Worm (Caenorhabditis elegans) whole organism, early embryonic: Measurements from ENCODE around the gene sorb-1.
A peak's percentile ranks its signal among the peaks of the same experiment; 100 is the strongest.

Source experiments
- B0310.2 ChIP-seq: sonication (generic microtip); optimal IDR thresholded peaks from 2 replicates; lab custom pipeline; 2016; ENCODE audit warnings: mild to moderate bottlenecking, missing genetic modification characterization, missing compliant biosample characterization
- F13C5.2 ChIP-seq: sonication (generic microtip); optimal IDR thresholded peaks from 2 replicates; lab custom pipeline; 2017; ENCODE audit warnings: mild to moderate bottlenecking, missing genetic modification characterization, inconsistent platforms, missing compliant biosample characterization
- aly-1 ChIP-seq: sonication (generic microtip); optimal IDR thresholded peaks from 2 replicates; lab custom pipeline; 2016; ENCODE audit warnings: missing genetic modification characterization, missing compliant biosample characterization
- ama-1 ChIP-seq: fragments of 150-350 bp; optimal IDR thresholded peaks from 2 replicates; lab custom pipeline; 2014
- ceh-13 ChIP-seq: fragments of 200-800 bp; sonication (Bioruptor generic); optimal IDR thresholded peaks from 2 replicates; lab custom pipeline; 2018; ENCODE audit warnings: mild to moderate bottlenecking, missing genetic modification characterization, missing compliant biosample characterization
- ceh-36 ChIP-seq: sonication (generic microtip); optimal IDR thresholded peaks from 2 replicates; lab custom pipeline; 2016; ENCODE audit warnings: missing genetic modification characterization, inconsistent platforms, missing compliant biosample characterization
- ets-7 ChIP-seq: sonication (generic microtip); optimal IDR thresholded peaks from 2 replicates; lab custom pipeline; 2016; ENCODE audit warnings: missing genotype, missing genetic modification characterization, missing compliant biosample characterization
- flt-1 ChIP-seq: fragments of 200-800 bp; sonication (Bioruptor generic); IDR thresholded peaks from 2 replicates; pipeline ENCODE4 v1.3.6; 2022; ENCODE audit warnings: missing genetic modification characterization, missing compliant biosample characterization
- hmbx-1 ChIP-seq: sonication (generic microtip); optimal IDR thresholded peaks from 2 replicates; lab custom pipeline; 2016; ENCODE audit warnings: mild to moderate bottlenecking, missing genetic modification characterization, missing compliant biosample characterization
- hmg-4 ChIP-seq: fragments of 200-800 bp; sonication (Bioruptor generic); optimal IDR thresholded peaks from 2 replicates; lab custom pipeline; 2018; ENCODE audit warnings: mild to moderate bottlenecking, missing genetic modification characterization, missing compliant biosample characterization
- hnd-1 ChIP-seq: sonication (generic microtip); optimal IDR thresholded peaks from 2 replicates; lab custom pipeline; 2016; ENCODE audit warnings: missing genetic modification characterization, missing compliant biosample characterization
- pes-1 ChIP-seq: fragments of 200-800 bp; sonication (Bioruptor generic); IDR thresholded peaks from 2 replicates; pipeline ENCODE4 v1.3.6; 2022; ENCODE audit warnings: missing genetic modification reagents, missing genetic modification characterization, missing compliant biosample characterization
- scrt-1 ChIP-seq: fragments of 200-800 bp; sonication (Bioruptor generic); IDR thresholded peaks from 2 replicates; pipeline ENCODE4 v1.3.6; 2022; ENCODE audit warnings: missing genetic modification characterization, missing compliant biosample characterization
- sea-1 ChIP-seq: fragments of 200-800 bp; sonication (Bioruptor generic); conservative IDR thresholded peaks from 2 replicates; pipeline ENCODE4 v1.3.6; 2022; ENCODE audit warnings: missing genetic modification characterization, missing compliant biosample characterization
- tbx-11 ChIP-seq: fragments of 200-800 bp; sonication (Bioruptor generic); IDR thresholded peaks from 2 replicates; pipeline ENCODE4 v1.3.6; 2022; ENCODE audit warnings: missing genetic modification characterization, missing compliant biosample characterization
- tbx-37 ChIP-seq: fragments of 200-800 bp; sonication (Bioruptor generic); conservative IDR thresholded peaks from 2 replicates; pipeline ENCODE4 v1.3.6; 2022; ENCODE audit warnings: missing genetic modification reagents, missing genetic modification characterization, missing compliant biosample characterization
- tra-4 ChIP-seq: sonication (generic microtip); optimal IDR thresholded peaks from 2 replicates; lab custom pipeline; 2017; ENCODE audit warnings: missing genetic modification characterization, missing compliant biosample characterization

sorb-1 gene

DNA sequence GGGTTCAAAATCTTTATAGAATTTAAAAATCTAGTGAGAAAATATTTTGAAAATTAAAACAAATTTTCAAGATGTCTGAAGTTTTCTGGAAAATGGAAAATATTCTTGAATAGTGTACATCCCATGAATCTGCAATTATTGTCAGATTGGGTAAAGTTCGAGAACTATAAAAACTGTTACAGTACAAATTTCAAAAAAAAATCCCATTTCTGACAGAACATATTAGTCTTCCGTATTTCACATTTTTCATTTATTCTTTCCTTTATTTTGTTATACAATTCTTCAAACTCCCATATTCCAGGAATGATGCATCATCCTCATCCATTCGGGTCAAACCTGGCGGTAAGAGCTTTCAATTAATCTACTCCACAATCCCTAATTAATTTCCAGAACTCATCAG is at the start of gene sorb-1:
Gene sorb-1, plus strand, starts transcription at position 301 of the 400 bp plus-strand sequence.
- no peak for TF ChIP-seq hmg-4 (GFP tag; lab: Kevin White, UChicago)
- TF ChIP-seq tbx-11 (GFP tag; lab: Robert Waterston, UW) = no peak
- TF ChIP-seq B0310.2 = no peak
- TF ChIP-seq ceh-13 (GFP tag; lab: Kevin White, UChicago) = no peak
- no peak for TF ChIP-seq hmbx-1 (tag; lab: Kevin White, UChicago)
- no peak for TF ChIP-seq ets-7 (tag; lab: Kevin White, UChicago)
- no peak for TF ChIP-seq pes-1 (GFP tag; lab: Robert Waterston, UW)
- no peak for TF ChIP-seq ama-1 (lab: Kevin White, UChicago)
- no peak for TF ChIP-seq tbx-37
- no peak for TF ChIP-seq flt-1 (GFP tag; lab: Robert Waterston, UW)
- TF ChIP-seq hnd-1 (tag; lab: Kevin White, UChicago) = no peak
- TF ChIP-seq tra-4 (tag; lab: Kevin White, UChicago) = no peak
- TF ChIP-seq F13C5.2 (tag; lab: Kevin White, UChicago) = no peak
- no peak for TF ChIP-seq scrt-1
- no peak for TF ChIP-seq ceh-36 (tag; lab: Kevin White, UChicago)
- TF ChIP-seq sea-1 (GFP tag; lab: Robert Waterston, UW) = no peak
- no peak for TF ChIP-seq aly-1 (tag; lab: Kevin White, UChicago)

DNA sequence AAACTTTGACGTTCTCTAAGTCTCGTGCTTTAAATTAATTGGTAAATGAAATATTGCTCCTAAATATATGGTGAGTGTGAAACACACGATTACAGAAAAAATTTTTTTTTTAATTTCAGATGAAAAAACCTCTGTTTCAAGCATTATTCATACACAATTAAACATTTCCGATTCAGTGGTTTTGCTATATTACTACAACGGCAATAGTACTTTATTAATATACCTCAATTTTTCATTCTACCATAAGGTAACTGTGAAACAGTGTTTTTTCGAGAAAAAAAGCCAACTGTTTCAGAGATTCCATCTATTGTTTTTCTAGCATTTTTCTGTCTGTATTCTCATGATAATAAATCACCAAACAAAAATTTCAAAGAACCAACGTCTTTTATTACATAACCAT is 49.3 kb upstream of the sorb-1 start:
- TF ChIP-seq flt-1 (GFP tag; lab: Robert Waterston, UW) (no peak), B0310.2 (no peak), F13C5.2 (tag; lab: Kevin White, UChicago) (no peak), pes-1 (GFP tag; lab: Robert Waterston, UW) (no peak), tbx-11 (GFP tag; lab: Robert Waterston, UW) (no peak), aly-1 (tag; lab: Kevin White, UChicago) (no peak), hnd-1 (tag; lab: Kevin White, UChicago) (no peak), hmbx-1 (tag; lab: Kevin White, UChicago) (no peak), ceh-36 (tag; lab: Kevin White, UChicago) (no peak), ama-1 (lab: Kevin White, UChicago) (no peak), sea-1 (GFP tag; lab: Robert Waterston, UW) (no peak), scrt-1 (no peak), tra-4 (tag; lab: Kevin White, UChicago) (no peak)

DNA sequence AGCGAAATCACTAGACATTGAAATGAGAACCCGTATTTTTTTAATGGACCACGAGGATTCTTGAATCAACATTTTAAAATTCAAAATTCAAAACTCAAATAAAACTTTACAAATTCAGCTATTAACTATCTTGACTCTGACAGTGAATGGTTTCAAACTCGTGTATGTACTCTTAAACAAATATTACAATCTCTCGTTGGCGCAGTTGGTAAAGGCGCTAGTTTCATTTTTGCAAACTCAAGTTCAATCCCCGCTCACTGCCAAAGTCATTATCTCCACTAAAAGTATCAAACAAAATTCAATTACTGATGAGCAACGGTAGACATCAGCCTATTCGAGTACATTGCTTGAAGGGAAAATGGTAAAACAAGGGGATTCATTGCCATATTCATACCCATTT is 48.7 kb upstream of the sorb-1 start:
- TF ChIP-seq hnd-1 (tag; lab: Kevin White, UChicago) (no peak), ceh-36 (tag; lab: Kevin White, UChicago) (no peak)

DNA sequence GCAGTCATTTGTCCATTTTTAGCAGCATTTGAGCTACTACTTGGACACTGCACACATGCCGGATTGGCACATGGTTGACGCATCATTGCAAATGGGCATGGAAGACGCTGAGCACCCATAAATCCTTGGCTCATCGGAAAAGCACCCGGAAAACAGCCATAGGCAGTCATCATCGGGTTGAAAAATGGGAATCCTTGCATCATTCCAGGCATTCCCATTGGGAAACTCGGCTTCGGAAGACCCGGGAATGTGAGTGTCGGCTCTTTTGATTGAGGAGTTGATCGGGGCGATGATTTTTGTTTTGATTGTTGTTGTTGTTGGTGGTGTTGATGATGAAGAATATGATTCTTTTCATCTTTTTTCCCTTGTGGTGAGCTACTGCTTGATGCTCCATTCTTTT is 47.5 kb upstream of the sorb-1 start:
- no peak for TF ChIP-seq tra-4 (tag; lab: Kevin White, UChicago)
- no peak for TF ChIP-seq aly-1 (tag; lab: Kevin White, UChicago)
- no peak for TF ChIP-seq pes-1 (GFP tag; lab: Robert Waterston, UW)
- TF ChIP-seq flt-1 (GFP tag; lab: Robert Waterston, UW) = no peak
- no peak for TF ChIP-seq ceh-13 (GFP tag; lab: Kevin White, UChicago)
- no peak for TF ChIP-seq tbx-37
- TF ChIP-seq scrt-1 = no peak
- TF ChIP-seq hmbx-1 (tag; lab: Kevin White, UChicago) = no peak
- TF ChIP-seq hnd-1 (tag; lab: Kevin White, UChicago) = no peak
- no peak for TF ChIP-seq F13C5.2 (tag; lab: Kevin White, UChicago)
- no peak for TF ChIP-seq sea-1 (GFP tag; lab: Robert Waterston, UW)
- no peak for TF ChIP-seq ceh-36 (tag; lab: Kevin White, UChicago)
- no peak for TF ChIP-seq ama-1 (lab: Kevin White, UChicago)
- TF ChIP-seq tbx-11 (GFP tag; lab: Robert Waterston, UW) = no peak
- TF ChIP-seq B0310.2 = no peak
- no peak for TF ChIP-seq ets-7 (tag; lab: Kevin White, UChicago)

DNA sequence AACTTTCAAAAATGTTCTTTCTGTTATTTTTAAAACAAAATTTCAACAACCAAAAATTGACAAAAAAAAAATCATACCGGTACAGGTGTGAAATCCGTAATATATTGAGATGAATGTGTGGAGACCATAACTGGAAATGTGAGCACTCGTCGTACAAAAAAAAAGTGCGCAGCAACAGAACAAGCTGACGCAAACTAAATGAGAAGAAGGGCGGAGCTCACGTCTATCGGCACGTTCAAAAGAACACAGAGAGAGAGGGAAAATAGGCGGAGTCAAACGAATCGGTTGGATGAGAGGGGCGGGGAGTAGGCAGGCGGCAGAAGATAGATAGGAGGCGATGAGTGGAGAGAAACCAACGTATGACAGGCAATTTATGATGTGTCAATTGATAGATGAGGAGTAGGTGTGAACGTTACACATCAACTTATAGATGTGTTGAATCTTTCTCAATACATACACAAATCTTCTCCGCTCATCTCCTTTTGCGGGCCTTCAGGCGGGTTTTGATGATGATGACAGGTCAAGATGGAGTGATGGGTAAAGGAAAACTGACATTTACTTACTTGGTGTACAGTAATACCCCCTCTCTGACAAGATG is 46.2 kb upstream of the sorb-1 start, which contains the start of gene tlp-1:
Gene tlp-1, minus strand, starts transcription at position 255 of the 598 bp plus-strand sequence.
- TF ChIP-seq tbx-11 (GFP tag; lab: Robert Waterston, UW) (peak; percentile 24; the same call in 1 of the 2 replicates), aly-1 (tag; lab: Kevin White, UChicago) (peak; percentile 0), ets-7 (tag; lab: Kevin White, UChicago) (no peak), scrt-1 (no peak), F13C5.2 (tag; lab: Kevin White, UChicago) (peak; percentile 24), ceh-13 (GFP tag; lab: Kevin White, UChicago) (no peak)

DNA sequence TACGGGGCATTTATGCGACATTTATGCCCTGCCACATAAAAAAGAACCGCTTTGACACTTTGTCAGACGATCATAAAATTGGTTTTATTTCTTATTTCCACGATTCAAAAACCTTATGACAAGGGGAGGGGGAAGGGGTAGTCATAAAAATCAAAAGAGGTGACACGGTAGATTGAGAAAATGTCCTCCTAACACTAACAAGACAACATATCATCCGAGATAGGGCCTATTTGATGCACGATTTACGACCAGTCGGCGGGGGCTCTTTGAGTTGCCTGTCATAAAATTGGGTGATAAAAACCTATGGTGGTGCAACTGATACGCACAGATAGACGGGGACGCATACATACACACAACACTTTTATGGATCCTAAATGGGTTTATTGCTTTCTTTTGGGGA is 42.2 kb upstream of the sorb-1 start:
- TF ChIP-seq ceh-13 (GFP tag; lab: Kevin White, UChicago) (no peak), hnd-1 (tag; lab: Kevin White, UChicago) (no peak), hmg-4 (GFP tag; lab: Kevin White, UChicago) (no peak), hmbx-1 (tag; lab: Kevin White, UChicago) (no peak), ets-7 (tag; lab: Kevin White, UChicago) (no peak), tra-4 (tag; lab: Kevin White, UChicago) (no peak), aly-1 (tag; lab: Kevin White, UChicago) (no peak), sea-1 (GFP tag; lab: Robert Waterston, UW) (no peak), tbx-37 (no peak), B0310.2 (no peak)

DNA sequence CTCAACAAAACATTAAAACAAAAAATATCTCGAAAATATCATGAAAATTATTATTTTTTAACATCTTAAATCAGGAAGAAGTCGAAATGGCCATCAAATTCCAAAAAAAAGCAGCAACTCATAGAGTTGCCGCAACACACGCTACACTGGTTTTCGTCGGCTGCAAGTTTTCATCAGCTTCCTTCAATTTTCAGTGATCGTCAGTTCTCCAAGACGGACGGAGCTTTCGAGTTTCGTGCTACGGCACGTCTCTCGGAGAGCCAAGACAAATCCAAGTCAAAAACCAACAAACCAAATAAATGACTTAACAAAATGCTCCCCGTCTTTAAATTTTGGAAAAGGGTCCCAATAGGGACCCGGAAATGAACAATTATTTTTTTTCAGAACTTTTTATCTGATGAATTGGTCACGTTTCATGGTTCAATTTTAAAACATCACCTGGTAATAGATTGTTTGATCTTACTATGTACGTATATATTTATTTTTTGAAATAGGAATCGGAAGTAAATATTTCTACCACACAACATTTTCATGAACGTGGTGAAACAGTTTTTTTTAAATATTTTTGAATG is 41.0 kb upstream of the sorb-1 start:
- TF ChIP-seq scrt-1 (no peak), B0310.2 (no peak), ceh-13 (GFP tag; lab: Kevin White, UChicago) (no peak), tbx-11 (GFP tag; lab: Robert Waterston, UW) (no peak), sea-1 (GFP tag; lab: Robert Waterston, UW) (no peak), hmg-4 (GFP tag; lab: Kevin White, UChicago) (no peak), aly-1 (tag; lab: Kevin White, UChicago) (no peak), hmbx-1 (tag; lab: Kevin White, UChicago) (no peak), hnd-1 (tag; lab: Kevin White, UChicago) (no peak), tbx-37 (no peak)
